Worm (Caenorhabditis elegans): ENCODE results near the gene F35B12.10.

DNA sequence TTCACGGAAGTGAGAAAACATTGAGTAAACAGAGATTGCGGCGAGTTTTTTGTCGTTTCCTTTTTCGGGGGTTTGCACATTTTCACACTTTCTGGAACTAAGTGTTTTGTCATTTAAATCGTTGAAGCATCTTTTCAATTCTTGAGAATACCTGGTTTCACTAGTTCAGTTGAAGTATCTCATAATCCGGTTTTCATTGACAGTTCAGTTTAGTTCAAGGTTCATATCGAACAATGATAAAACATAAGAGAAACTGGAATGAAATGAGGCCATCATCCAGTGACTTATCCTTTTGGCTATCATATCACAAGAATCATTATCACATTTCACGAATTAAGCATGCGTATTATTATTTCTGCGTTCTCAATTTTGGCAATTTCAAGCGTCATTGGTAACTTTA lies 38.1 kb upstream of the F35B12.10 start, which contains the start of gene F46F3.3:
- TF ChIP-seq ceh-82 (tag; optimal IDR thresholded peaks at IDR 0.05) (no peak), nhr-11 (tag; optimal IDR thresholded peaks at IDR 0.05) (no peak), nhr-76 (tag; optimal IDR thresholded peaks at IDR 0.05) (no peak), snpc-4 (tag; optimal IDR thresholded peaks at IDR 0.05) (no peak), nhr-77 (tag; optimal IDR thresholded peaks at IDR 0.05) (no peak), ceh-9 (tag; optimal IDR thresholded peaks at IDR 0.05) (no peak), unc-62 (GFP tag; optimal IDR thresholded peaks at IDR 0.05) (no peak), pqm-1 (tag; optimal IDR thresholded peaks at IDR 0.05) (no peak), nhr-25 (tag; optimal IDR thresholded peaks at IDR 0.05) (no peak), tbx-2 (tag; optimal IDR thresholded peaks at IDR 0.05) (no peak), ZK546.5 (tag; optimal IDR thresholded peaks at IDR 0.05) (no peak)
